Fruit fly (Drosophila melanogaster) whole organism, pupa: ENCODE measurements around the gene CG32219.
A peak's percentile ranks its signal among the peaks of the same experiment; 100 is the strongest.

Source experiments
- CG10348 ChIP-seq: fragments of 200-800 bp; sonication (Bioruptor generic); IDR thresholded peaks from 2 replicates; pipeline ENCODE4 v1.3.6; 2022; ENCODE audit warnings: missing biosample characterization, missing genetic modification characterization
- CG12605 ChIP-seq: fragments of 200-800 bp; sonication (Bioruptor generic); IDR thresholded peaks from 2 replicates; pipeline ENCODE4 v1.3.6; 2022; ENCODE audit warnings: missing biosample characterization, missing genetic modification characterization
- CG13204 ChIP-seq: fragments of 200-800 bp; sonication (Bioruptor generic); optimal IDR thresholded peaks from 2 replicates; lab custom pipeline; 2018; ENCODE audit warnings: missing biosample characterization, mild to moderate bottlenecking, missing genetic modification characterization, moderate library complexity
- CG14655 ChIP-seq: fragments of 200-800 bp; sonication (Bioruptor generic); optimal IDR thresholded peaks from 3 replicates; lab custom pipeline; 2017; ENCODE audit warnings: mild to moderate bottlenecking, missing biosample characterization, missing genetic modification reagents, missing genetic modification characterization
- CG15710 ChIP-seq: fragments of 200-800 bp; sonication (Bioruptor generic); optimal IDR thresholded peaks from 2 replicates; lab custom pipeline; 2018; ENCODE audit warnings: missing biosample characterization, mild to moderate bottlenecking, missing genetic modification characterization, moderate library complexity
- CG17806 ChIP-seq: fragments of 200-800 bp; sonication (Bioruptor generic); optimal IDR thresholded peaks from 2 replicates; lab custom pipeline; 2018; ENCODE audit warnings: missing biosample characterization, mild to moderate bottlenecking, missing genetic modification characterization, moderate library complexity
- CG32121 ChIP-seq: fragments of 200-800 bp; sonication (Bioruptor generic); IDR thresholded peaks from 2 replicates; pipeline ENCODE4 v1.3.6; 2022; ENCODE audit warnings: missing biosample characterization, missing genetic modification characterization
- CG34367 ChIP-seq: fragments of 200-800 bp; sonication (Bioruptor generic); optimal IDR thresholded peaks from 2 replicates; lab custom pipeline; 2018; ENCODE audit warnings: missing biosample characterization, mild to moderate bottlenecking, missing genetic modification characterization
- CG4496 ChIP-seq: fragments of 200-800 bp; sonication (Bioruptor generic); IDR thresholded peaks from 3 replicates; pipeline ENCODE4 v1.3.6; 2022; ENCODE audit warnings: missing biosample characterization, missing genetic modification characterization
- CG8159 ChIP-seq: fragments of 200-800 bp; sonication (Bioruptor generic); optimal IDR thresholded peaks from 3 replicates; lab custom pipeline; 2018; ENCODE audit warnings: missing biosample characterization, mild to moderate bottlenecking, missing genetic modification characterization, moderate library complexity
- CG8301 ChIP-seq: fragments of 200-800 bp; sonication (Bioruptor generic); optimal IDR thresholded peaks from 2 replicates; lab custom pipeline; 2018; ENCODE audit warnings: missing biosample characterization, mild to moderate bottlenecking, missing genetic modification characterization
- CG9948 ChIP-seq: fragments of 200-800 bp; sonication (Bioruptor generic); optimal IDR thresholded peaks from 2 replicates; lab custom pipeline; 2018; ENCODE audit warnings: missing biosample characterization, mild to moderate bottlenecking, missing genetic modification characterization, moderate library complexity
- D1 ChIP-seq: fragments of 200-800 bp; sonication (Bioruptor generic); optimal IDR thresholded peaks from 2 replicates; lab custom pipeline; 2018; ENCODE audit warnings: missing biosample characterization, mild to moderate bottlenecking, missing genetic modification characterization, moderate library complexity
- EcR ChIP-seq: fragments of 200-800 bp; sonication (Bioruptor generic); optimal IDR thresholded peaks from 3 replicates; lab custom pipeline; 2019; ENCODE audit warnings: missing biosample characterization, missing genetic modification characterization, mild to moderate bottlenecking, moderate library complexity, missing genetic modification reagents
- Ets98B ChIP-seq: fragments of 200-800 bp; sonication (Bioruptor generic); IDR thresholded peaks from 2 replicates; pipeline ENCODE4 v1.3.6; 2022; ENCODE audit warnings: missing biosample characterization, missing genetic modification characterization
- Pif1A ChIP-seq: fragments of 200-800 bp; sonication (Bioruptor generic); optimal IDR thresholded peaks from 3 replicates; lab custom pipeline; 2016; ENCODE audit warnings: missing biosample characterization, missing genetic modification characterization
- Pif1B ChIP-seq: fragments of 200-800 bp; sonication (Bioruptor generic); optimal IDR thresholded peaks from 3 replicates; lab custom pipeline; 2016; ENCODE audit warnings: missing biosample characterization, missing genetic modification characterization
- Snoo ChIP-seq: fragments of 200-800 bp; sonication (Bioruptor generic); optimal IDR thresholded peaks from 3 replicates; lab custom pipeline; 2017; ENCODE audit warnings: missing biosample characterization, mild to moderate bottlenecking, missing genetic modification characterization, inconsistent platforms
- fd96Ca ChIP-seq: fragments of 200-800 bp; sonication (Bioruptor generic); IDR thresholded peaks from 3 replicates; pipeline ENCODE4 v1.3.6; 2022; ENCODE audit warnings: missing biosample characterization, missing genetic modification characterization
- gl ChIP-seq: fragments of 200-800 bp; sonication (Bioruptor generic); optimal IDR thresholded peaks from 2 replicates; lab custom pipeline; 2018; ENCODE audit warnings: missing biosample characterization, mild to moderate bottlenecking, missing genetic modification characterization
- rn ChIP-seq: fragments of 200-800 bp; sonication (Bioruptor generic); IDR thresholded peaks from 2 replicates; pipeline ENCODE4 v1.3.6; 2022; ENCODE audit warnings: missing biosample characterization, missing genetic modification characterization

The CG32219 gene

dm6 chr3L:19961805-19962204 is 10.9 kb upstream of the CG32219 start:
- TF ChIP-seq CG8301 (tag; lab: Kevin White, UChicago): peak; percentile 39
- peak; percentile 40 for TF ChIP-seq CG14655 (GFP tag; lab: Kevin White, UChicago)
- TF ChIP-seq CG10348 (GFP tag; lab: Robert Waterston, UW): no peak
- no peak for TF ChIP-seq CG9948
- TF ChIP-seq Pif1A (GFP tag; lab: Kevin White, UChicago): no peak
- TF ChIP-seq Ets98B (GFP tag; lab: Robert Waterston, UW): no peak
- peak; percentile 38; the same call in 1 of the 2 replicates for TF ChIP-seq CG12605 (GFP tag; lab: Robert Waterston, UW)
- TF ChIP-seq CG34367 (tag; lab: Kevin White, UChicago): peak; percentile 41
- TF ChIP-seq Pif1B (GFP tag; lab: Kevin White, UChicago): peak; percentile 26
- no peak for TF ChIP-seq CG13204 (GFP tag; lab: Kevin White, UChicago)
- TF ChIP-seq rn (GFP tag; lab: Robert Waterston, UW): no peak
- TF ChIP-seq EcR (GFP tag; lab: Kevin White, UChicago): no peak
- 0 out of 3 replicates have a peak, but pooled peaks have one; percentile 20 for TF ChIP-seq CG4496 (GFP tag; lab: Robert Waterston, UW)
- no peak for TF ChIP-seq gl
- TF ChIP-seq CG17806 (tag; lab: Kevin White, UChicago): no peak
- no peak for TF ChIP-seq D1
- peak; percentile 56 for TF ChIP-seq CG15710 (tag; lab: Kevin White, UChicago)
- peak; percentile 51 for TF ChIP-seq CG8159 (tag; lab: Kevin White, UChicago)
- TF ChIP-seq fd96Ca (GFP tag; lab: Robert Waterston, UW): no peak
- TF ChIP-seq CG32121: no peak
- no peak for TF ChIP-seq Snoo (tag; lab: Kevin White, UChicago)

dm6 chr3L:19955699-19956098 is 4.8 kb upstream of the CG32219 start, which contains the start of gene CG42263:
Gene CG42263 (minus strand): TSS chr3L:19955799.
- no peak for TF ChIP-seq rn (GFP tag; lab: Robert Waterston, UW)

- TF ChIP-seq CG8159 (tag; lab: Kevin White, UChicago): no peak
- no peak for TF ChIP-seq Snoo (tag; lab: Kevin White, UChicago)
- TF ChIP-seq Pif1A (GFP tag; lab: Kevin White, UChicago): no peak
- no peak for TF ChIP-seq CG12605 (GFP tag; lab: Robert Waterston, UW)
- TF ChIP-seq CG17806 (tag; lab: Kevin White, UChicago): no peak
- no peak for TF ChIP-seq D1
- TF ChIP-seq CG8301 (tag; lab: Kevin White, UChicago): no peak
- no peak for TF ChIP-seq CG15710 (tag; lab: Kevin White, UChicago)
- no peak for TF ChIP-seq CG34367 (tag; lab: Kevin White, UChicago)
- TF ChIP-seq gl: no peak
- no peak for TF ChIP-seq CG14655 (GFP tag; lab: Kevin White, UChicago)
- no peak for TF ChIP-seq CG13204 (GFP tag; lab: Kevin White, UChicago)
- TF ChIP-seq CG10348 (GFP tag; lab: Robert Waterston, UW): no peak
- TF ChIP-seq CG4496 (GFP tag; lab: Robert Waterston, UW): no peak
- no peak for TF ChIP-seq fd96Ca (GFP tag; lab: Robert Waterston, UW)
- TF ChIP-seq CG32121: no peak
- TF ChIP-seq EcR (GFP tag; lab: Kevin White, UChicago): no peak
These were observed 3.5 kb upstream of the CG32219 start, which contains the start of gene CG42654 for dm6 chr3L:19954426-19954825. Gene CG42654 (minus strand): TSS chr3L:19954526.

- TF ChIP-seq CG15710 (tag; lab: Kevin White, UChicago) (no peak), Pif1A (GFP tag; lab: Kevin White, UChicago) (no peak), Ets98B (GFP tag; lab: Robert Waterston, UW) (no peak), CG13204 (GFP tag; lab: Kevin White, UChicago) (no peak), CG4496 (GFP tag; lab: Robert Waterston, UW) (no peak), CG8301 (tag; lab: Kevin White, UChicago) (no peak), Pif1B (GFP tag; lab: Kevin White, UChicago) (no peak), CG32121 (no peak), CG9948 (no peak), rn (GFP tag; lab: Robert Waterston, UW) (no peak), CG12605 (GFP tag; lab: Robert Waterston, UW) (no peak), D1 (no peak), fd96Ca (GFP tag; lab: Robert Waterston, UW) (no peak), gl (no peak), CG17806 (tag; lab: Kevin White, UChicago) (no peak), CG14655 (GFP tag; lab: Kevin White, UChicago) (no peak), CG8159 (tag; lab: Kevin White, UChicago) (no peak), EcR (GFP tag; lab: Kevin White, UChicago) (no peak), Snoo (tag; lab: Kevin White, UChicago) (no peak), CG10348 (GFP tag; lab: Robert Waterston, UW) (no peak)
- TF ChIP-seq, all 21 proteins: peak for 0
These were observed 2.7 kb upstream of the CG32219 start, which contains the start of gene CG42655 for dm6 chr3L:19953612-19954011. Gene CG42655 (minus strand): TSS chr3L:19953712.

dm6 chr3L:19952690-19953089 is 1.8 kb upstream of the CG32219 start, which contains the start of gene CG33710:
Gene CG33710 (minus strand): TSS chr3L:19952790.
- no peak for TF ChIP-seq gl
- no peak for TF ChIP-seq CG9948
- no peak for TF ChIP-seq CG14655 (GFP tag; lab: Kevin White, UChicago)
- TF ChIP-seq CG13204 (GFP tag; lab: Kevin White, UChicago): no peak
- no peak for TF ChIP-seq Pif1B (GFP tag; lab: Kevin White, UChicago)
- no peak for TF ChIP-seq CG32121

dm6 chr3L:19951868-19952267 is 933 bp upstream of the CG32219 start, which contains the start of gene CG34258:
Gene CG34258 (minus strand): TSS chr3L:19951968.
- TF ChIP-seq CG32121: no peak
- no peak for TF ChIP-seq CG10348 (GFP tag; lab: Robert Waterston, UW)
- TF ChIP-seq gl: no peak
- TF ChIP-seq Snoo (tag; lab: Kevin White, UChicago): no peak
- TF ChIP-seq CG8159 (tag; lab: Kevin White, UChicago): no peak
- no peak for TF ChIP-seq CG13204 (GFP tag; lab: Kevin White, UChicago)
- TF ChIP-seq CG14655 (GFP tag; lab: Kevin White, UChicago): no peak
- no peak for TF ChIP-seq rn (GFP tag; lab: Robert Waterston, UW)
- TF ChIP-seq Ets98B (GFP tag; lab: Robert Waterston, UW): no peak
- no peak for TF ChIP-seq CG17806 (tag; lab: Kevin White, UChicago)
- TF ChIP-seq fd96Ca (GFP tag; lab: Robert Waterston, UW): no peak
